Worm (Caenorhabditis elegans) whole organism, L4 larva: Measurements from ENCODE around the gene srlf-34.

Source experiments
- F10B5.3 ChIP-seq: sonication (generic microtip); optimal IDR thresholded peaks from 2 replicates; lab custom pipeline; 2016; ENCODE audit warnings: mild to moderate bottlenecking, missing genetic modification characterization, missing compliant biosample characterization
- R02D3.7 ChIP-seq: fragments of 150-350 bp; sonication (generic microtip); optimal IDR thresholded peaks from 3 replicates; lab custom pipeline; 2014; ENCODE audit warnings: missing biosample characterization, missing genetic modification characterization
- T20F7.1 ChIP-seq: fragments of 200-800 bp; sonication (Bioruptor generic); optimal IDR thresholded peaks from 2 replicates; lab custom pipeline; 2018; ENCODE audit warnings: mild to moderate bottlenecking, missing genetic modification characterization, missing compliant biosample characterization
- T26A8.4 ChIP-seq: fragments of 200-800 bp; sonication (Bioruptor generic); IDR thresholded peaks from 2 replicates; pipeline ENCODE4 v1.3.6; 2022; ENCODE audit warnings: missing genetic modification characterization, missing compliant biosample characterization
- Y105C5A.15 ChIP-seq: fragments of 200-800 bp; sonication (Bioruptor generic); IDR thresholded peaks from 2 replicates; pipeline ENCODE4 v1.3.6; 2022; ENCODE audit warnings: missing genetic modification characterization, missing compliant biosample characterization
- Y5F2A.4 ChIP-seq: fragments of 200-800 bp; sonication (Bioruptor generic); optimal IDR thresholded peaks from 2 replicates; lab custom pipeline; 2018; ENCODE audit warnings: mild to moderate bottlenecking, missing genetic modification characterization, missing compliant biosample characterization
- ZK337.2 ChIP-seq: fragments of 200-800 bp; sonication (Bioruptor generic); IDR thresholded peaks from 2 replicates; pipeline ENCODE4 v1.3.6; 2022; ENCODE audit warnings: missing genetic modification reagents, missing genetic modification characterization, missing compliant biosample characterization
- aly-2 ChIP-seq: sonication (generic microtip); optimal IDR thresholded peaks from 2 replicates; lab custom pipeline; 2018; ENCODE audit warnings: missing biosample characterization, missing genetic modification characterization
- ama-1 ChIP-seq: fragments of 150-350 bp; optimal IDR thresholded peaks from 2 replicates; lab custom pipeline; 2014; ENCODE audit warnings: inconsistent platforms, mixed read lengths
- arid-1 ChIP-seq: fragments of 200-800 bp; sonication (Bioruptor generic); conservative IDR thresholded peaks from 2 replicates; pipeline ENCODE4 v1.3.6; 2022; ENCODE audit warnings: missing genetic modification reagents, missing genetic modification characterization, missing compliant biosample characterization
- ceh-28 ChIP-seq: fragments of 150-350 bp; optimal IDR thresholded peaks from 2 replicates; lab custom pipeline; 2014; ENCODE audit warnings: missing biosample characterization, missing genetic modification reagents, missing genetic modification characterization
- ceh-32 ChIP-seq: sonication (generic microtip); optimal IDR thresholded peaks from 2 replicates; lab custom pipeline; 2016; ENCODE audit warnings: mild to moderate bottlenecking, missing genetic modification characterization, missing compliant biosample characterization; ENCODE audit not compliant: poor library complexity
- ceh-44 ChIP-seq: fragments of 200-800 bp; sonication (Bioruptor generic); IDR thresholded peaks from 2 replicates; pipeline ENCODE4 v1.3.6; 2022; ENCODE audit warnings: missing genetic modification reagents, missing genetic modification characterization, missing compliant biosample characterization
- ceh-62 ChIP-seq: sonication (generic microtip); optimal IDR thresholded peaks from 2 replicates; lab custom pipeline; 2017; ENCODE audit warnings: missing biosample characterization, missing genetic modification characterization
- daf-12 ChIP-seq: fragments of 150-350 bp; optimal IDR thresholded peaks from 2 replicates; lab custom pipeline; 2014; ENCODE audit warnings: missing biosample characterization, missing genetic modification reagents, missing genetic modification characterization
- daf-19 ChIP-seq: fragments of 200-800 bp; sonication (Bioruptor generic); conservative IDR thresholded peaks from 2 replicates; pipeline ENCODE4 v1.3.6; 2022; ENCODE audit warnings: missing genetic modification characterization, missing compliant biosample characterization
- daf-8 ChIP-seq: fragments of 200-800 bp; sonication (Bioruptor generic); IDR thresholded peaks from 2 replicates; pipeline ENCODE4 v1.3.6; 2022; ENCODE audit warnings: missing genetic modification characterization, missing compliant biosample characterization
- dmd-6 ChIP-seq: fragments of 200-800 bp; sonication (Bioruptor generic); IDR thresholded peaks from 2 replicates; pipeline ENCODE4 v1.3.6; 2022; ENCODE audit warnings: missing genetic modification reagents, missing genetic modification characterization, missing compliant biosample characterization
- dmd-8 ChIP-seq: fragments of 200-800 bp; sonication (Bioruptor generic); IDR thresholded peaks from 2 replicates; pipeline ENCODE4 v1.3.6; 2022; ENCODE audit warnings: missing genetic modification characterization, missing compliant biosample characterization
- dmd-9 ChIP-seq: fragments of 200-800 bp; sonication (Bioruptor generic); IDR thresholded peaks from 2 replicates; pipeline ENCODE4 v1.3.6; 2022; ENCODE audit warnings: missing genetic modification reagents, missing genetic modification characterization, missing compliant biosample characterization
- dve-1 ChIP-seq: sonication (generic microtip); optimal IDR thresholded peaks from 2 replicates; lab custom pipeline; 2017; ENCODE audit warnings: antibody characterized with exemption, mild to moderate bottlenecking, missing genetic modification characterization, missing compliant biosample characterization; ENCODE audit not compliant: insufficient read depth
- fkh-10 ChIP-seq: fragments of 150-350 bp; optimal IDR thresholded peaks from 2 replicates; lab custom pipeline; 2014; ENCODE audit warnings: missing biosample characterization, missing genetic modification reagents, missing genetic modification characterization
- fos-1 ChIP-seq: fragments of 150-350 bp; optimal IDR thresholded peaks from 2 replicates; lab custom pipeline; 2014; ENCODE audit warnings: missing biosample characterization, missing genetic modification characterization
- hif-1 ChIP-seq, 2 experiments: sonication (generic microtip); optimal IDR thresholded peaks; 2 replicates each; lab custom pipeline; 2016 to 2017; ENCODE audit warnings: missing compliant biosample characterization in 2 of 2, missing genetic modification characterization in 2 of 2, missing genetic modification reagents in 2 of 2, missing genotype in 2 of 2, mild to moderate bottlenecking in 1 of 2
- hlh-11 ChIP-seq: fragments of 200-800 bp; sonication (Bioruptor generic); optimal IDR thresholded peaks from 2 replicates; lab custom pipeline; 2018; ENCODE audit warnings: mild to moderate bottlenecking, missing genetic modification characterization, missing compliant biosample characterization
- hmg-1.1 ChIP-seq: fragments of 200-800 bp; sonication (Bioruptor generic); IDR thresholded peaks from 2 replicates; pipeline ENCODE4 v1.3.6; 2022; ENCODE audit warnings: missing genetic modification reagents, missing genetic modification characterization, missing compliant biosample characterization
- lin-13 ChIP-seq: fragments of 150-350 bp; optimal IDR thresholded peaks from 2 replicates; lab custom pipeline; 2014; ENCODE audit warnings: missing biosample characterization, missing genetic modification reagents, missing genetic modification characterization
- lin-29 ChIP-seq: fragments of 200-800 bp; sonication (Bioruptor generic); IDR thresholded peaks from 2 replicates; pipeline ENCODE4 v1.3.6; 2022; ENCODE audit warnings: missing genetic modification reagents, missing genetic modification characterization, missing compliant biosample characterization
- lin-38 ChIP-seq: fragments of 200-800 bp; sonication (Bioruptor generic); IDR thresholded peaks from 2 replicates; pipeline ENCODE4 v1.3.6; 2022; ENCODE audit warnings: missing genetic modification reagents, missing genetic modification characterization, missing compliant biosample characterization
- mdl-1 ChIP-seq, 2 experiments: fragments of 150-350 bp in 1 of 2; sonication (generic microtip) in 1 of 2; optimal IDR thresholded peaks; 2 replicates each; lab custom pipeline; 2014 to 2017; ENCODE audit warnings: missing biosample characterization in 2 of 2, missing genetic modification characterization in 2 of 2
- mdt-29 ChIP-seq: fragments of 200-800 bp; sonication (Bioruptor generic); IDR thresholded peaks from 2 replicates; pipeline ENCODE4 v1.3.6; 2022; ENCODE audit warnings: missing genetic modification reagents, missing genetic modification characterization, missing compliant biosample characterization
- mes-2 ChIP-seq: sonication (generic microtip); optimal IDR thresholded peaks from 2 replicates; lab custom pipeline; 2016; ENCODE audit warnings: missing genotype, mild to moderate bottlenecking, missing genetic modification characterization, missing compliant biosample characterization; ENCODE audit not compliant: poor library complexity, severe bottlenecking
- mxl-2 ChIP-seq: fragments of 200-800 bp; sonication (Bioruptor generic); conservative IDR thresholded peaks from 2 replicates; pipeline ENCODE4 v1.3.6; 2022; ENCODE audit warnings: missing genetic modification reagents, missing genetic modification characterization, missing compliant biosample characterization
- mxl-3 ChIP-seq: fragments of 200-800 bp; sonication (Bioruptor generic); optimal IDR thresholded peaks from 2 replicates; lab custom pipeline; 2018; ENCODE audit warnings: mild to moderate bottlenecking, missing genetic modification characterization, missing compliant biosample characterization
- nhr-10 ChIP-seq: fragments of 150-350 bp; optimal IDR thresholded peaks from 2 replicates; lab custom pipeline; 2014; ENCODE audit warnings: missing biosample characterization, missing genetic modification characterization
- nhr-11 ChIP-seq: fragments of 150-350 bp; optimal IDR thresholded peaks from 2 replicates; lab custom pipeline; 2014; ENCODE audit warnings: missing biosample characterization, missing genetic modification characterization
- nhr-111 ChIP-seq: fragments of 200-800 bp; sonication (Bioruptor generic); optimal IDR thresholded peaks from 2 replicates; lab custom pipeline; 2018; ENCODE audit warnings: mild to moderate bottlenecking, missing genetic modification characterization, missing compliant biosample characterization
- nhr-41 ChIP-seq: fragments of 200-800 bp; sonication (Bioruptor generic); IDR thresholded peaks from 2 replicates; pipeline ENCODE4 v1.3.6; 2022; ENCODE audit warnings: missing genetic modification reagents, missing genetic modification characterization, missing compliant biosample characterization
- nhr-42 ChIP-seq: fragments of 200-800 bp; sonication (Bioruptor generic); IDR thresholded peaks from 2 replicates; pipeline ENCODE4 v1.3.6; 2022; ENCODE audit warnings: missing genetic modification characterization, missing compliant biosample characterization
- nhr-6 ChIP-seq: fragments of 150-350 bp; optimal IDR thresholded peaks from 2 replicates; lab custom pipeline; 2014; ENCODE audit warnings: missing biosample characterization, missing genetic modification characterization
- pha-4 ChIP-seq, 2 experiments: fragments of 150-350 bp in 1 of 2; fragments of 200-800 bp in 1 of 2; sonication (Bioruptor generic) in 1 of 2; IDR thresholded peaks in 1 of 2; optimal IDR thresholded peaks in 1 of 2; 2 replicates each; pipeline versions ENCODE4 v1.3.6 to Lab custom; 2014 to 2022; ENCODE audit warnings: missing genetic modification characterization in 2 of 2, missing genetic modification reagents in 2 of 2, missing biosample characterization in 1 of 2, missing compliant biosample characterization in 1 of 2
- php-3 ChIP-seq: fragments of 200-800 bp; sonication (Bioruptor generic); IDR thresholded peaks from 2 replicates; pipeline ENCODE4 v1.3.6; 2022; ENCODE audit warnings: missing genetic modification reagents, missing genetic modification characterization, missing compliant biosample characterization
- rbr-2 ChIP-seq: sonication (generic microtip); optimal IDR thresholded peaks from 2 replicates; lab custom pipeline; 2016; ENCODE audit warnings: missing genotype, missing genetic modification characterization, missing compliant biosample characterization
- set-16 ChIP-seq: fragments of 200-800 bp; sonication (Bioruptor generic); IDR thresholded peaks from 2 replicates; pipeline ENCODE4 v1.3.6; 2022; ENCODE audit warnings: missing genetic modification reagents, missing genetic modification characterization, missing compliant biosample characterization
- spr-3 ChIP-seq: fragments of 200-800 bp; sonication (Bioruptor generic); optimal IDR thresholded peaks from 2 replicates; lab custom pipeline; 2018; ENCODE audit warnings: mild to moderate bottlenecking, missing genetic modification characterization, missing compliant biosample characterization
- tag-97 ChIP-seq: fragments of 200-800 bp; sonication (Bioruptor generic); IDR thresholded peaks from 2 replicates; pipeline ENCODE4 v1.3.6; 2022; ENCODE audit warnings: missing genetic modification characterization, missing compliant biosample characterization
- unc-62 ChIP-seq, 3 experiments: fragments of 150-350 bp in 1 of 3; sonication (generic microtip); optimal IDR thresholded peaks in 2 of 3; peaks in 1 of 3; 1 replicate in 1 of 3; 2 replicates in 2 of 3; lab custom pipeline; 2014 to 2017; ENCODE audit warnings: missing biosample characterization in 3 of 3, missing genetic modification characterization in 3 of 3, missing genetic modification reagents in 3 of 3, missing genotype in 1 of 3
- zag-1 ChIP-seq: fragments of 150-350 bp; optimal IDR thresholded peaks from 2 replicates; lab custom pipeline; 2014; ENCODE audit warnings: missing biosample characterization, missing genetic modification characterization
- zfp-3 ChIP-seq: fragments of 200-800 bp; sonication (Bioruptor generic); conservative IDR thresholded peaks from 2 replicates; pipeline ENCODE4 v1.3.6; 2022; ENCODE audit warnings: missing genetic modification reagents, missing genetic modification characterization, missing compliant biosample characterization
- zip-11 ChIP-seq: fragments of 200-800 bp; sonication (Bioruptor generic); IDR thresholded peaks from 2 replicates; pipeline ENCODE4 v1.3.6; 2022; ENCODE audit warnings: missing genetic modification characterization, missing compliant biosample characterization

srlf-34 gene

DNA sequence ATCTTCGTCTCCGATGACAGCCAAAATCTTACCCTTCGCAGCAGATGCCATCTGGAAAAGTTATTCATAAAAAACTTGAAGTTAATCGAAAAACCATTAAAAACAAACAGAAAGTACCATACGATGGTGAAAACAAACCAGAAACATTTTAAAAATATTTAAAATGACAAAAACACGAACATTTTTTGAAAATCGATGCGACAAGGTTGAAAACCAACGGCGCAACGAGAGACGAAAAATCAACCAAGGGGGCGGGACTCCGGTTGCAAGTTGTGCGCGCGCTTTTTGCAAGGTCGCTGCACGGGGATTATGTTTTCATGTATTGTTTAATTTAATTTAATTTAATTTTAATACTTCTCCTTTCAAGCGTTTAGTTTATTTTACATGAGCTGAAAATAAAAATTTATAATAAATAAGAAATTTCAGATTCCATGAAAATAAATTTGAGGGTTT, 8.4 kb upstream of the srlf-34 start, which contains the start of gene vha-9 (continued):
- TF ChIP-seq ZK337.2 (GFP tag; lab: Robert Waterston, UW) (no peak), mdt-29 (GFP tag; lab: Robert Waterston, UW) (no peak), dmd-8 (GFP tag; lab: Robert Waterston, UW) (no peak), lin-38 (GFP tag; lab: Robert Waterston, UW) (peak; percentile 65), mxl-2 (no peak), daf-8 (GFP tag; lab: Robert Waterston, UW) (no peak), arid-1 (GFP tag; lab: Robert Waterston, UW) (0 out of 2 replicates have a peak, but pooled peaks have one; percentile 35), nhr-111 (no peak), dve-1 (tag; lab: Kevin White, UChicago) (peak; percentile 75), hlh-11 (tag; lab: Kevin White, UChicago) (peak; percentile 62), tag-97 (GFP tag; lab: Robert Waterston, UW) (no peak), nhr-11 (tag; lab: Kevin White, UChicago) (no peak), R02D3.7 (tag; lab: Kevin White, UChicago) (no peak), nhr-10 (tag; lab: Kevin White, UChicago) (no peak), nhr-6 (tag; lab: Kevin White, UChicago) (no peak), ceh-28 (tag; lab: Kevin White, UChicago) (no peak), mxl-3 (GFP tag; lab: Kevin White, UChicago) (no peak), hmg-1.1 (GFP tag; lab: Robert Waterston, UW) (peak; percentile 10; the same call in 1 of the 2 replicates), fkh-10 (peak; percentile 33), zag-1 (no peak), set-16 (GFP tag; lab: Robert Waterston, UW) (no peak), php-3 (GFP tag; lab: Robert Waterston, UW) (no peak), ceh-32 (tag; lab: Kevin White, UChicago) (no peak), aly-2 (no peak), fos-1 (no peak), Y105C5A.15 (GFP tag; lab: Robert Waterston, UW) (no peak), dmd-6 (peak; percentile 31; the same call in 1 of the 2 replicates), T20F7.1 (GFP tag; lab: Kevin White, UChicago) (peak; percentile 38), daf-19 (peak; percentile 70; the same call in 1 of the 2 replicates), pha-4 (GFP tag; IDR thresholded peaks at IDR 0.05; lab: Robert Waterston, UW) (0 out of 2 replicates have a peak, but pooled peaks have one; percentile 46), pha-4 (tag; optimal IDR thresholded peaks at IDR 0.05; lab: Kevin White, UChicago) (no peak), spr-3 (no peak), zfp-3 (GFP tag; lab: Robert Waterston, UW) (no peak), dmd-9 (GFP tag; lab: Robert Waterston, UW) (no peak), mdl-1 (tag; optimal IDR thresholded peaks at IDR 0.05; lab: Kevin White, UChicago) (peak in 1 of 2 experiments; percentile 2), daf-12 (tag; lab: Kevin White, UChicago) (no peak), nhr-42 (GFP tag; lab: Robert Waterston, UW) (peak; percentile 56; the same call in 1 of the 2 replicates), F10B5.3 (tag; lab: Kevin White, UChicago) (no peak), nhr-41 (GFP tag; lab: Robert Waterston, UW) (no peak), hif-1 (tag; optimal IDR thresholded peaks at IDR 0.05; lab: Kevin White, UChicago) (peak in 1 of 2 experiments; percentile 54), rbr-2 (tag; lab: Kevin White, UChicago) (peak; percentile 51), lin-29 (GFP tag; lab: Robert Waterston, UW) (no peak), T26A8.4 (0 out of 2 replicates have a peak, but pooled peaks have one; percentile 26), lin-13 (GFP tag; lab: Kevin White, UChicago) (peak; percentile 59), mes-2 (peak; percentile 89), ama-1 (lab: Kevin White, UChicago) (peak; percentile 63), unc-62 (GFP tag; optimal IDR thresholded peaks at IDR 0.05 in 1 of 2; lab: Kevin White, UChicago) (peak in 1 of 2 experiments; percentile 15), unc-62 (tag; optimal IDR thresholded peaks at IDR 0.05; lab: Kevin White, UChicago) (no peak), ceh-62 (no peak), Y5F2A.4 (GFP tag; lab: Kevin White, UChicago) (no peak), zip-11 (GFP tag; lab: Robert Waterston, UW) (no peak), ceh-44 (GFP tag; lab: Robert Waterston, UW) (no peak)
